Fruit fly (Drosophila melanogaster) whole organism, embryonic: ENCODE results near the gene CkIIalpha-i3.

ENCODE experiments used
- Antp ChIP-seq: fragments of 200-800 bp; sonication (Bioruptor generic); optimal IDR thresholded peaks from 3 replicates; lab custom pipeline; 2016; ENCODE audit warnings: missing biosample characterization, missing genetic modification characterization
- Atf-2 ChIP-seq: fragments of 200-800 bp; sonication (Bioruptor generic); optimal IDR thresholded peaks from 2 replicates; lab custom pipeline; 2016; ENCODE audit warnings: missing biosample characterization, missing genetic modification characterization
- Bgb ChIP-seq: fragments of 200-800 bp; sonication (Bioruptor generic); IDR thresholded peaks from 2 replicates; pipeline ENCODE4 v1.3.6; 2022; ENCODE audit warnings: missing biosample characterization, missing genetic modification characterization; ENCODE audit not compliant: partially characterized antibody
- CG10654 ChIP-seq: fragments of 200-800 bp; sonication (Bioruptor generic); optimal IDR thresholded peaks from 2 replicates; lab custom pipeline; 2016; ENCODE audit warnings: missing biosample characterization, missing genetic modification characterization
- CG11247 ChIP-seq: fragments of 200-800 bp; sonication (Bioruptor generic); IDR thresholded peaks from 2 replicates; pipeline ENCODE4 v1.3.6; 2022; ENCODE audit warnings: missing biosample characterization, missing genetic modification characterization
- CG11456 ChIP-seq: fragments of 200-800 bp; sonication (Bioruptor generic); IDR thresholded peaks from 3 replicates; pipeline ENCODE4 v1.3.6; 2022; ENCODE audit warnings: missing biosample characterization, missing genetic modification characterization
- CG11695 ChIP-seq: fragments of 200-800 bp; sonication (Bioruptor generic); IDR thresholded peaks from 3 replicates; pipeline ENCODE4 v1.3.6; 2022; ENCODE audit warnings: missing biosample characterization, missing genetic modification characterization
- CG11723 ChIP-seq: fragments of 200-800 bp; sonication (Bioruptor generic); optimal IDR thresholded peaks from 2 replicates; lab custom pipeline; 2017; ENCODE audit warnings: missing biosample characterization, mild to moderate bottlenecking, missing genetic modification characterization
- CG12744 ChIP-seq: fragments of 200-800 bp; sonication (Bioruptor generic); optimal IDR thresholded peaks from 2 replicates; lab custom pipeline; 2016; ENCODE audit warnings: missing biosample characterization, missing genetic modification characterization
- CG13775 ChIP-seq: fragments of 200-800 bp; sonication (Bioruptor generic); optimal IDR thresholded peaks from 3 replicates; lab custom pipeline; 2017; ENCODE audit warnings: missing biosample characterization, mild to moderate bottlenecking, missing genetic modification characterization
- CG13894 ChIP-seq: fragments of 200-800 bp; sonication (Bioruptor generic); optimal IDR thresholded peaks from 3 replicates; lab custom pipeline; 2018; ENCODE audit warnings: missing biosample characterization, mild to moderate bottlenecking, missing genetic modification characterization, moderate library complexity
- CG14050 ChIP-seq: fragments of 200-800 bp; sonication (Bioruptor generic); IDR thresholded peaks from 3 replicates; pipeline ENCODE4 v1.3.6; 2022; ENCODE audit warnings: missing biosample characterization, missing genetic modification characterization
- CG16815 ChIP-seq: fragments of 200-800 bp; sonication (Bioruptor generic); optimal IDR thresholded peaks from 3 replicates; lab custom pipeline; 2017; ENCODE audit warnings: missing biosample characterization, mild to moderate bottlenecking, missing genetic modification characterization
- CG17328 ChIP-seq: fragments of 200-800 bp; sonication (Bioruptor generic); IDR thresholded peaks from 2 replicates; pipeline ENCODE4 v1.3.6; 2022; ENCODE audit warnings: missing biosample characterization, missing genetic modification characterization
- CG18011 ChIP-seq: fragments of 200-800 bp; sonication (Bioruptor generic); optimal IDR thresholded peaks from 2 replicates; lab custom pipeline; 2017; ENCODE audit warnings: missing biosample characterization, missing genetic modification characterization, mild to moderate bottlenecking, moderate library complexity, missing genotype
- CG18262 ChIP-seq: fragments of 200-800 bp; optimal IDR thresholded peaks from 3 replicates; lab custom pipeline; 2019; ENCODE audit warnings: missing biosample characterization, mild to moderate bottlenecking, missing genetic modification characterization, moderate library complexity
- CG18599 ChIP-seq: fragments of 200-800 bp; sonication (Bioruptor generic); optimal IDR thresholded peaks from 3 replicates; lab custom pipeline; 2017; ENCODE audit warnings: missing biosample characterization, missing genetic modification characterization, mild to moderate bottlenecking, moderate library complexity, missing genetic modification reagents
- CG3163 ChIP-seq: fragments of 200-800 bp; sonication (Bioruptor generic); optimal IDR thresholded peaks from 3 replicates; lab custom pipeline; 2016; ENCODE audit warnings: missing biosample characterization, missing genetic modification characterization
- CG32772 ChIP-seq: fragments of 200-800 bp; sonication (Bioruptor generic); IDR thresholded peaks from 2 replicates; pipeline ENCODE4 v1.3.6; 2022; ENCODE audit warnings: missing biosample characterization, missing genetic modification characterization
- CG3281 ChIP-seq: fragments of 200-800 bp; sonication (Bioruptor generic); optimal IDR thresholded peaks from 3 replicates; lab custom pipeline; 2017; ENCODE audit warnings: missing biosample characterization, mild to moderate bottlenecking, missing genetic modification characterization
- CG4360 ChIP-seq: fragments of 200-800 bp; sonication (Bioruptor generic); IDR thresholded peaks from 2 replicates; pipeline ENCODE4 v1.3.6; 2022; ENCODE audit warnings: missing biosample characterization, missing genetic modification characterization
- CG4404 ChIP-seq: fragments of 200-800 bp; sonication (Bioruptor generic); IDR thresholded peaks from 2 replicates; pipeline ENCODE4 v1.3.6; 2022; ENCODE audit warnings: missing biosample characterization, missing genetic modification characterization
- CG5180 ChIP-seq: fragments of 200-800 bp; sonication (Bioruptor generic); optimal IDR thresholded peaks from 3 replicates; lab custom pipeline; 2017; ENCODE audit warnings: missing biosample characterization, missing genetic modification characterization, mild to moderate bottlenecking, moderate library complexity, missing genetic modification reagents
- CG6683 ChIP-seq: fragments of 200-800 bp; sonication (Bioruptor generic); optimal IDR thresholded peaks from 2 replicates; lab custom pipeline; 2017; ENCODE audit warnings: missing biosample characterization, mild to moderate bottlenecking, missing genetic modification characterization, missing genetic modification reagents
- CG6689 ChIP-seq: fragments of 200-800 bp; sonication (Bioruptor generic); IDR thresholded peaks from 2 replicates; pipeline ENCODE4 v1.3.6; 2022; ENCODE audit warnings: missing biosample characterization, missing genetic modification characterization
- CG6813 ChIP-seq: fragments of 200-800 bp; sonication (Bioruptor generic); optimal IDR thresholded peaks from 2 replicates; lab custom pipeline; 2017; ENCODE audit warnings: missing biosample characterization, missing genetic modification characterization, mild to moderate bottlenecking, moderate library complexity, missing genetic modification reagents
- CG8089 ChIP-seq: fragments of 200-800 bp; sonication (Bioruptor generic); optimal IDR thresholded peaks from 3 replicates; lab custom pipeline; 2016; ENCODE audit warnings: missing biosample characterization, missing genetic modification characterization
- CG8478 ChIP-seq: fragments of >200 bp; optimal IDR thresholded peaks from 2 replicates; lab custom pipeline; 2018
- CG9437 ChIP-seq: fragments of 200-800 bp; sonication (Bioruptor generic); optimal IDR thresholded peaks from 2 replicates; lab custom pipeline; 2018; ENCODE audit warnings: missing biosample characterization, mild to moderate bottlenecking, missing genetic modification characterization
- Chrac-16 ChIP-seq: fragments of 200-800 bp; sonication (Bioruptor generic); optimal IDR thresholded peaks from 3 replicates; lab custom pipeline; 2016; ENCODE audit warnings: missing biosample characterization, missing genetic modification characterization
- Doc2 ChIP-seq: fragments of 200-800 bp; sonication (Bioruptor generic); IDR thresholded peaks from 2 replicates; pipeline ENCODE4 v1.3.6; 2022; ENCODE audit warnings: missing biosample characterization, missing genetic modification characterization
- Fer2 ChIP-seq: fragments of 200-800 bp; sonication (Bioruptor generic); optimal IDR thresholded peaks from 2 replicates; lab custom pipeline; 2018; ENCODE audit warnings: missing biosample characterization, mild to moderate bottlenecking, missing genetic modification characterization, moderate library complexity
- HmgZ ChIP-seq: fragments of 200-800 bp; sonication (Bioruptor generic); optimal IDR thresholded peaks from 2 replicates; lab custom pipeline; 2018; ENCODE audit warnings: missing biosample characterization, mild to moderate bottlenecking, missing genetic modification characterization
- Lhr ChIP-seq: fragments of 200-800 bp; sonication (Bioruptor generic); optimal IDR thresholded peaks from 3 replicates; lab custom pipeline; 2017; ENCODE audit warnings: mild to moderate bottlenecking, missing biosample characterization, missing genetic modification reagents, missing genetic modification characterization
- Lim3 ChIP-seq: fragments of 200-800 bp; sonication (Bioruptor generic); IDR thresholded peaks from 2 replicates; pipeline ENCODE4 v1.3.6; 2022; ENCODE audit warnings: missing biosample characterization, missing genetic modification characterization
- NfI ChIP-seq: fragments of 200-800 bp; sonication (Bioruptor generic); optimal IDR thresholded peaks from 3 replicates; lab custom pipeline; 2018; ENCODE audit warnings: missing biosample characterization, mild to moderate bottlenecking, missing genetic modification characterization, moderate library complexity
- Sry-δ ChIP-seq: fragments of 200-800 bp; sonication (Bioruptor generic); optimal IDR thresholded peaks from 2 replicates; lab custom pipeline; 2016; ENCODE audit warnings: missing biosample characterization, missing genetic modification characterization
- YL-1 ChIP-seq: fragments of 200-800 bp; sonication (Bioruptor generic); optimal IDR thresholded peaks from 3 replicates; lab custom pipeline; 2017; ENCODE audit warnings: missing biosample characterization, mild to moderate bottlenecking, missing genetic modification characterization
- ac ChIP-seq: fragments of 200-800 bp; sonication (Bioruptor generic); optimal IDR thresholded peaks from 3 replicates; lab custom pipeline; 2017; ENCODE audit warnings: missing biosample characterization, mild to moderate bottlenecking, missing genetic modification characterization
- dm ChIP-seq: fragments of 200-800 bp; sonication (Bioruptor generic); optimal IDR thresholded peaks from 3 replicates; lab custom pipeline; 2016; ENCODE audit warnings: missing biosample characterization, missing genetic modification characterization
- dpn ChIP-seq, 2 experiments: fragments of 200-800 bp; sonication (Bioruptor generic); optimal IDR thresholded peaks; 3 replicates each; lab custom pipeline; 2016; ENCODE audit warnings: missing biosample characterization in 2 of 2, missing genetic modification characterization in 2 of 2
- grn ChIP-seq: fragments of 200-800 bp; sonication (Bioruptor generic); optimal IDR thresholded peaks from 3 replicates; lab custom pipeline; 2017; ENCODE audit warnings: missing biosample characterization, missing genetic modification characterization
- jumu ChIP-seq: fragments of 200-800 bp; sonication (Bioruptor generic); optimal IDR thresholded peaks from 3 replicates; lab custom pipeline; 2016; ENCODE audit warnings: missing biosample characterization, missing genetic modification characterization
- kni ChIP-seq: fragments of 200-800 bp; sonication (Bioruptor generic); optimal IDR thresholded peaks from 3 replicates; lab custom pipeline; 2017; ENCODE audit warnings: mild to moderate bottlenecking, missing biosample characterization, missing genetic modification reagents, missing genetic modification characterization
- odd ChIP-seq: fragments of 200-800 bp; sonication (Bioruptor generic); optimal IDR thresholded peaks from 2 replicates; lab custom pipeline; 2017; ENCODE audit warnings: missing biosample characterization, mild to moderate bottlenecking, missing genetic modification characterization
- pita ChIP-seq: fragments of 200-800 bp; sonication (Bioruptor generic); optimal IDR thresholded peaks from 2 replicates; lab custom pipeline; 2017; ENCODE audit warnings: missing biosample characterization, mild to moderate bottlenecking, missing genetic modification characterization
- repo ChIP-seq: fragments of 200-800 bp; sonication (Bioruptor generic); optimal IDR thresholded peaks from 2 replicates; lab custom pipeline; 2016; ENCODE audit warnings: missing biosample characterization, missing genetic modification characterization
- so ChIP-seq: fragments of 200-800 bp; sonication (Bioruptor generic); IDR thresholded peaks from 3 replicates; pipeline ENCODE4 v1.3.6; 2022; ENCODE audit warnings: missing biosample characterization, missing genetic modification characterization
- sr ChIP-seq: fragments of 200-800 bp; sonication (Bioruptor generic); IDR thresholded peaks from 3 replicates; pipeline ENCODE4 v1.3.6; 2022; ENCODE audit warnings: missing biosample characterization, missing genetic modification characterization
- tna ChIP-seq: fragments of 200-800 bp; sonication (Bioruptor generic); IDR thresholded peaks from 2 replicates; pipeline ENCODE4 v1.3.6; 2022; ENCODE audit warnings: missing biosample characterization, missing genetic modification characterization; ENCODE audit not compliant: partially characterized antibody
- tup ChIP-seq: fragments of 200-800 bp; sonication (Bioruptor generic); optimal IDR thresholded peaks from 2 replicates; lab custom pipeline; 2016; ENCODE audit warnings: missing biosample characterization, mild to moderate bottlenecking, missing genetic modification characterization, moderate library complexity
- zen ChIP-seq: fragments of 200-800 bp; sonication (Bioruptor generic); optimal IDR thresholded peaks from 3 replicates; lab custom pipeline; 2018; ENCODE audit warnings: missing biosample characterization, mild to moderate bottlenecking, missing genetic modification characterization, moderate library complexity

Gene CkIIalpha-i3

DNA sequence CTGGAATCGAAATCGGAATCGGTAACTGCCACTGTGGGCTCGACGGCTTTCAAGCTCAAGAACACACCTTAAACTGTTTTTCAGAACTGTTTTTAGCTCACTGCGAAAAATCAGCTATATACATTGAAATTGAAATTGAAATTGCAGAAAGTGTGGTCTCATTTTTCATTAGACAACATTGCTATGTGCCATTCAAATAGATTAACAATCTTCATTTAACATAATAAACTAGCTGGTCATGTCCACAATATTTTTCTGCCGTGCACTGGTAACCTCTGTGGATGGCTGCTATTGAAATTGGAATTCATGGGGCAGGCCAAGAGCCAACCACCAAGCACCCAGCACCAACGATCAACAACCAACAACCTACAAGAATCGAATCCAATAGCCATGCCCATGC is 25.5 kb upstream of the CkIIalpha-i3 start (continued):
- no peak for TF ChIP-seq CG16815 (GFP tag; lab: Kevin White, UChicago)
- TF ChIP-seq CG14050 (GFP tag; lab: Robert Waterston, UW) = no peak
- peak; percentile 28; the same call in 1 of the 2 replicates for TF ChIP-seq CG6689 (GFP tag; lab: Robert Waterston, UW)
- no peak for TF ChIP-seq jumu (GFP tag; lab: Kevin White, UChicago)
- no peak for TF ChIP-seq Bgb
- no peak for TF ChIP-seq Doc2 (GFP tag; lab: Robert Waterston, UW)
- TF ChIP-seq CG4404 (GFP tag; lab: Robert Waterston, UW) = no peak
- no peak for TF ChIP-seq Chrac-16 (GFP tag; lab: Kevin White, UChicago)
- TF ChIP-seq CG13775 = no peak
- no peak for TF ChIP-seq CG9437 (GFP tag; lab: Kevin White, UChicago)
- TF ChIP-seq YL-1 (GFP tag; lab: Kevin White, UChicago) = no peak
- TF ChIP-seq CG18011 (GFP tag; lab: Kevin White, UChicago) = no peak
- TF ChIP-seq CG18599 (GFP tag; lab: Kevin White, UChicago) = no peak
- no peak for TF ChIP-seq CG8478 (lab: Kevin White, UChicago)
- TF ChIP-seq Lhr = no peak
- no peak for TF ChIP-seq kni (GFP tag; lab: Kevin White, UChicago)
- 0 out of 3 replicates have a peak, but pooled peaks have one; percentile 10 for TF ChIP-seq CG11695 (GFP tag; lab: Robert Waterston, UW)
- no peak for TF ChIP-seq CG12744 (GFP tag; lab: Kevin White, UChicago)
- TF ChIP-seq odd (GFP tag; lab: Kevin White, UChicago) = no peak
- TF ChIP-seq dpn (GFP tag; optimal IDR thresholded peaks at IDR 0.05; lab: Kevin White, UChicago) = no peak
- no peak for TF ChIP-seq so
- no peak for TF ChIP-seq CG3163
- no peak for TF ChIP-seq CG3281
- TF ChIP-seq CG6813 = no peak
- no peak for TF ChIP-seq NfI (GFP tag; lab: Kevin White, UChicago)
- no peak for TF ChIP-seq repo
- TF ChIP-seq sr (GFP tag; lab: Robert Waterston, UW) = no peak
- no peak for TF ChIP-seq CG6683
- peak; percentile 27 for TF ChIP-seq Antp (GFP tag; lab: Kevin White, UChicago)
- no peak for TF ChIP-seq Sry-δ (GFP tag; lab: Kevin White, UChicago)
- TF ChIP-seq CG11247 (GFP tag; lab: Robert Waterston, UW) = no peak
- TF ChIP-seq CG11456 (GFP tag; lab: Robert Waterston, UW) = no peak
- TF ChIP-seq CG5180 (GFP tag; lab: Kevin White, UChicago) = no peak
- no peak for TF ChIP-seq Atf-2 (GFP tag; lab: Kevin White, UChicago)
- no peak for TF ChIP-seq CG10654 (GFP tag; lab: Kevin White, UChicago)
- TF ChIP-seq ac (GFP tag; lab: Kevin White, UChicago) = no peak
- no peak for TF ChIP-seq CG11723 (GFP tag; lab: Kevin White, UChicago)
- no peak for TF ChIP-seq tna (GFP tag; lab: Robert Waterston, UW)
- TF ChIP-seq CG8089 (GFP tag; lab: Kevin White, UChicago) = no peak
- no peak for TF ChIP-seq dm
- no peak for TF ChIP-seq zen
- peak; percentile 53 for TF ChIP-seq CG18262 (tag; lab: Kevin White, UChicago)
- TF ChIP-seq HmgZ (tag; lab: Kevin White, UChicago) = no peak
- TF ChIP-seq CG17328 = 0 out of 2 replicates have a peak, but pooled peaks have one; percentile 26
- TF ChIP-seq Fer2 (tag; lab: Kevin White, UChicago) = no peak
- no peak for TF ChIP-seq grn (GFP tag; lab: Kevin White, UChicago)
- no peak for TF ChIP-seq pita
- peak; percentile 23; the same call in 1 of the 2 replicates for TF ChIP-seq CG4360 (GFP tag; lab: Robert Waterston, UW)
- no peak for TF ChIP-seq CG32772 (GFP tag; lab: Robert Waterston, UW)
- no peak for TF ChIP-seq tup (GFP tag; lab: Kevin White, UChicago)
- no peak for TF ChIP-seq Lim3 (GFP tag; lab: Robert Waterston, UW)
- no peak for TF ChIP-seq CG13894 (tag; lab: Kevin White, UChicago)
